Worm (Caenorhabditis elegans): ENCODE measurements around the gene Y43E12A.3.

DNA sequence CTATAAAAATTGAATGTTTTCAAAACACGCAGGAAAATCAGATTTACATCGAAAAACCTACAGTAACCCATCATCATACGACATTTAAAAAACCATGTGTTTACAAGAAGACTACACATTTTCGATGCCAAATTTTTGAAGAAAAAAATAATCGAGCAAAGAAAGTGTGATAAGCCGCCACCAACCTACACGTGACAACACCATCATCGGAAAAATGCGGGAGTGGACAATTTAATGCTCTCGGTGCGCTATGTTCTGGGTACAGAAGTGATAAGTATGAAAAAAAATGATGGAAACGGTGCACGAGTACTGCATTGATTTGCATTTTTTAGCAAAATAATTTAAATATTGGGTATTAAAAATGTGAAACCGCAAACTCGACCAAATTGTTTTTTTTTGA is 23.0 kb upstream of the Y43E12A.3 start:
- TF ChIP-seq F16B12.6 (tag; optimal IDR thresholded peaks at IDR 0.05) (no peak), sup-37 (GFP tag; optimal IDR thresholded peaks at IDR 0.05) (no peak), fkh-8 (tag; optimal IDR thresholded peaks at IDR 0.05) (no peak), zag-1 (tag; optimal IDR thresholded peaks at IDR 0.05) (no peak), snpc-4 (tag; optimal IDR thresholded peaks at IDR 0.05) (no peak), ztf-11 (tag; optimal IDR thresholded peaks at IDR 0.05) (no peak), nhr-12 (tag; optimal IDR thresholded peaks at IDR 0.05) (no peak), mdl-1 (tag; optimal IDR thresholded peaks at IDR 0.05) (peak in 1 of 2 experiments; percentile 9), fkh-10 (GFP tag; optimal IDR thresholded peaks at IDR 0.05) (no peak), aha-1 (tag; optimal IDR thresholded peaks at IDR 0.05) (no peak), skn-1 (tag; optimal IDR thresholded peaks at IDR 0.05) (no peak), lin-14 (GFP tag; optimal IDR thresholded peaks at IDR 0.05) (no peak)

All from whole organism, L1 larva.